Worm (Caenorhabditis elegans): ENCODE data around the gene F48C5.2.

DNA sequence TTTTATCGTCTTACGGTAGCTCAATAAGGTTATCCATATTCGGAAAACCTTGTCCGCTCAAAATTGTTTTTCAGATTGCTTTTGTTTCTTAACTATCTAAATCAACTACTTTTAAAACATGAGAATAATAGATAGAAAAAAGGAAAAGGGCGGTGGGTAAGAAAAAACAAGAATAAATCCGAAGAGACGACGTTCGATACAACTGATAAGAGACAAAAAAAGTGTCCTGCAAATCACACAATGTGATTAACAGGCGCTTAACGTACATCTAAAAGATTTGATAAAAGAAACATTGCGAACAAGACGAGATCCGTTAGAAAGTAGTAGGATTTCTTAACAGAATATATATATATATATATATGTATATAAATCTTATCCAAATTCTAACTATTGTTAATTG is 20.6 kb downstream of the F48C5.2 start, which contains the start of gene hum-4:
- TF ChIP-seq hlh-13 (GFP tag; optimal IDR thresholded peaks at IDR 0.05) (no peak), sox-4 (tag; optimal IDR thresholded peaks at IDR 0.05) (no peak), madf-2 (tag; optimal IDR thresholded peaks at IDR 0.05) (no peak), elt-2 (tag; optimal IDR thresholded peaks at IDR 0.05) (no peak), ceh-2 (tag; optimal IDR thresholded peaks at IDR 0.05) (no peak), T23F11.4 (GFP tag; optimal IDR thresholded peaks at IDR 0.05) (no peak), dmd-4 (tag; optimal IDR thresholded peaks at IDR 0.05; ENCODE audit: borderline replicate concordance) (no peak), nhr-232 (tag; optimal IDR thresholded peaks at IDR 0.05) (no peak), ama-1 (optimal IDR thresholded peaks at IDR 0.05) (no peak), unc-55 (GFP tag; optimal IDR thresholded peaks at IDR 0.05) (no peak), ets-4 (tag; optimal IDR thresholded peaks at IDR 0.05) (no peak)

All from whole organism, late embryonic.